Fruit fly (Drosophila melanogaster) whole organism, embryonic: ENCODE data around the gene CG4313.

Experiments
- Atf6 ChIP-seq: fragments of 200-800 bp; sonication (Bioruptor generic); IDR thresholded peaks from 2 replicates; pipeline ENCODE4 v1.3.6; 2022; ENCODE audit warnings: missing biosample characterization, missing genetic modification characterization
- CG1024 ChIP-seq: fragments of 200-800 bp; sonication (Bioruptor generic); IDR thresholded peaks from 2 replicates; pipeline ENCODE4 v1.3.6; 2022; ENCODE audit warnings: missing biosample characterization, missing genetic modification characterization
- CG10462 ChIP-seq: fragments of 200-800 bp; sonication (Bioruptor generic); optimal IDR thresholded peaks from 2 replicates; lab custom pipeline; 2016; ENCODE audit warnings: missing biosample characterization, missing genetic modification characterization
- CG14014 ChIP-seq: fragments of 200-800 bp; sonication (Bioruptor generic); IDR thresholded peaks from 2 replicates; pipeline ENCODE4 v1.3.6; 2022; ENCODE audit warnings: missing biosample characterization, missing genetic modification characterization
- CG14441 ChIP-seq: fragments of 200-800 bp; sonication (Bioruptor generic); IDR thresholded peaks from 2 replicates; pipeline ENCODE4 v1.3.6; 2022; ENCODE audit warnings: missing biosample characterization, missing genetic modification characterization
- CG14965 ChIP-seq: fragments of 200-800 bp; sonication (Bioruptor generic); optimal IDR thresholded peaks from 2 replicates; lab custom pipeline; 2016; ENCODE audit warnings: missing biosample characterization, missing genetic modification characterization, borderline replicate concordance
- CG15479 ChIP-seq: fragments of 200-800 bp; sonication (Bioruptor generic); optimal IDR thresholded peaks from 3 replicates; lab custom pipeline; 2019; ENCODE audit warnings: missing biosample characterization, mild to moderate bottlenecking, missing genetic modification characterization, moderate library complexity
- CG17359 ChIP-seq: fragments of 200-800 bp; sonication (Bioruptor generic); optimal IDR thresholded peaks from 3 replicates; lab custom pipeline; 2018; ENCODE audit warnings: missing biosample characterization, mild to moderate bottlenecking, missing genetic modification characterization, moderate library complexity
- CG17385 ChIP-seq: fragments of 200-800 bp; sonication (Bioruptor generic); optimal IDR thresholded peaks from 3 replicates; lab custom pipeline; 2018; ENCODE audit warnings: missing biosample characterization, mild to moderate bottlenecking, missing genetic modification characterization
- CG18599 ChIP-seq: fragments of 200-800 bp; sonication (Bioruptor generic); optimal IDR thresholded peaks from 3 replicates; lab custom pipeline; 2017; ENCODE audit warnings: missing biosample characterization, missing genetic modification characterization, mild to moderate bottlenecking, moderate library complexity, missing genetic modification reagents
- CG2712 ChIP-seq: fragments of 200-800 bp; optimal IDR thresholded peaks from 3 replicates; lab custom pipeline; 2019; ENCODE audit warnings: missing biosample characterization, mild to moderate bottlenecking, missing genetic modification characterization, moderate library complexity
- CG31365 ChIP-seq: fragments of 200-800 bp; sonication (Bioruptor generic); optimal IDR thresholded peaks from 2 replicates; lab custom pipeline; 2018; ENCODE audit warnings: missing biosample characterization, mild to moderate bottlenecking, missing genetic modification characterization
- CG3163 ChIP-seq: fragments of 200-800 bp; sonication (Bioruptor generic); optimal IDR thresholded peaks from 3 replicates; lab custom pipeline; 2016; ENCODE audit warnings: missing biosample characterization, missing genetic modification characterization
- CG3407 ChIP-seq: fragments of 200-800 bp; sonication (Bioruptor generic); optimal IDR thresholded peaks from 2 replicates; lab custom pipeline; 2018; ENCODE audit warnings: missing biosample characterization, mild to moderate bottlenecking, missing genetic modification characterization
- CG34422 ChIP-seq: fragments of 200-800 bp; sonication (Bioruptor generic); IDR thresholded peaks from 3 replicates; pipeline ENCODE4 v1.3.6; 2022; ENCODE audit warnings: missing biosample characterization, missing genetic modification characterization
- CG6765 ChIP-seq: fragments of 200-800 bp; sonication (Bioruptor generic); optimal IDR thresholded peaks from 3 replicates; lab custom pipeline; 2017; ENCODE audit warnings: missing biosample characterization, mild to moderate bottlenecking, missing genetic modification characterization
- CG8388 ChIP-seq: fragments of 200-800 bp; sonication (Bioruptor generic); optimal IDR thresholded peaks from 2 replicates; lab custom pipeline; 2019; ENCODE audit warnings: missing biosample characterization, mild to moderate bottlenecking, missing genetic modification characterization, moderate library complexity
- CG8765 ChIP-seq: fragments of 200-800 bp; sonication (Bioruptor generic); IDR thresholded peaks from 2 replicates; pipeline ENCODE4 v1.3.6; 2022; ENCODE audit warnings: missing biosample characterization, missing genetic modification characterization
- CG9727 ChIP-seq: fragments of 200-800 bp; sonication (Bioruptor generic); optimal IDR thresholded peaks from 3 replicates; lab custom pipeline; 2017; ENCODE audit warnings: missing biosample characterization, mild to moderate bottlenecking, missing genetic modification characterization
- CoRest ChIP-seq: fragments of 200-800 bp; sonication (Bioruptor generic); optimal IDR thresholded peaks from 3 replicates; lab custom pipeline; 2018; ENCODE audit warnings: missing biosample characterization, mild to moderate bottlenecking, missing genetic modification characterization, moderate library complexity
- Dll ChIP-seq: fragments of 200-800 bp; sonication (Bioruptor generic); IDR thresholded peaks from 4 replicates; pipeline ENCODE4 v1.3.6; 2022; ENCODE audit warnings: missing biosample characterization, missing genetic modification characterization; ENCODE audit not compliant: partially characterized antibody
- Elba2 ChIP-seq: fragments of 200-800 bp; sonication (Bioruptor generic); optimal IDR thresholded peaks from 3 replicates; lab custom pipeline; 2016; ENCODE audit warnings: missing biosample characterization, missing genetic modification characterization
- Fer1 ChIP-seq: fragments of 200-800 bp; sonication (Bioruptor generic); optimal IDR thresholded peaks from 2 replicates; lab custom pipeline; 2017; ENCODE audit warnings: missing biosample characterization, mild to moderate bottlenecking, missing genetic modification characterization
- Fer3 ChIP-seq: fragments of 200-800 bp; sonication (Bioruptor generic); optimal IDR thresholded peaks from 2 replicates; lab custom pipeline; 2018; ENCODE audit warnings: missing biosample characterization, mild to moderate bottlenecking, missing genetic modification characterization, moderate library complexity
- Six4 ChIP-seq: fragments of 200-800 bp; sonication (Bioruptor generic); optimal IDR thresholded peaks from 2 replicates; lab custom pipeline; 2016; ENCODE audit warnings: missing biosample characterization, missing genetic modification characterization
- Sry-δ ChIP-seq: fragments of 200-800 bp; sonication (Bioruptor generic); optimal IDR thresholded peaks from 2 replicates; lab custom pipeline; 2016; ENCODE audit warnings: missing biosample characterization, missing genetic modification characterization
- ash1 ChIP-seq: fragments of 200-800 bp; sonication (Bioruptor generic); optimal IDR thresholded peaks from 2 replicates; lab custom pipeline; 2018; ENCODE audit warnings: missing biosample characterization, mild to moderate bottlenecking, missing genetic modification characterization
- bcd ChIP-seq: fragments of 200-800 bp; sonication (Bioruptor generic); optimal IDR thresholded peaks from 2 replicates; lab custom pipeline; 2017; ENCODE audit warnings: missing biosample characterization, mild to moderate bottlenecking, missing genetic modification characterization
- ci ChIP-seq: fragments of 200-800 bp; sonication (Bioruptor generic); IDR thresholded peaks from 3 replicates; pipeline ENCODE4 v1.3.6; 2022; ENCODE audit warnings: missing biosample characterization, missing genetic modification characterization
- crp ChIP-seq, 2 experiments: fragments of 200-800 bp; sonication (Bioruptor generic); optimal IDR thresholded peaks; 2 replicates in 1 of 2; 3 replicates in 1 of 2; lab custom pipeline; 2017; ENCODE audit warnings: missing biosample characterization in 2 of 2, missing genetic modification characterization in 2 of 2, mild to moderate bottlenecking in 1 of 2, moderate library complexity in 1 of 2
- dati ChIP-seq: fragments of 200-800 bp; sonication (Bioruptor generic); IDR thresholded peaks from 2 replicates; pipeline ENCODE4 v1.3.6; 2022; ENCODE audit warnings: missing biosample characterization, missing genetic modification characterization
- ems ChIP-seq: fragments of 200-800 bp; sonication (Bioruptor generic); optimal IDR thresholded peaks from 3 replicates; lab custom pipeline; 2016; ENCODE audit warnings: missing biosample characterization, missing genetic modification characterization
- esg ChIP-seq: fragments of 200-800 bp; sonication (Bioruptor generic); conservative IDR thresholded peaks from 2 replicates; pipeline ENCODE4 v1.3.6; 2022; ENCODE audit warnings: missing biosample characterization, missing genetic modification characterization
- eve ChIP-seq, 2 experiments: fragments of >200 bp; optimal IDR thresholded peaks; 2 replicates each; lab custom pipeline; 2017; ENCODE audit warnings: missing biosample characterization in 2 of 2, missing genetic modification characterization in 2 of 2
- gce ChIP-seq: fragments of 200-800 bp; sonication (Bioruptor generic); IDR thresholded peaks from 3 replicates; pipeline ENCODE4 v1.3.6; 2022; ENCODE audit warnings: missing biosample characterization, missing genetic modification characterization
- gem ChIP-seq: fragments of 200-800 bp; sonication (Bioruptor generic); optimal IDR thresholded peaks from 2 replicates; lab custom pipeline; 2019; ENCODE audit warnings: missing biosample characterization, mild to moderate bottlenecking, missing genetic modification characterization, moderate library complexity
- gfzf ChIP-seq: fragments of 200-800 bp; sonication (Bioruptor generic); optimal IDR thresholded peaks from 2 replicates; lab custom pipeline; 2016; ENCODE audit warnings: missing biosample characterization, mild to moderate bottlenecking, missing genetic modification characterization, moderate library complexity
- grn ChIP-seq: fragments of 200-800 bp; sonication (Bioruptor generic); optimal IDR thresholded peaks from 3 replicates; lab custom pipeline; 2017; ENCODE audit warnings: missing biosample characterization, missing genetic modification characterization
- lov ChIP-seq, 2 experiments: fragments of 200-800 bp in 1 of 2; fragments of >200 bp in 1 of 2; sonication (Bioruptor generic) in 1 of 2; IDR thresholded peaks in 1 of 2; optimal IDR thresholded peaks in 1 of 2; 2 replicates in 1 of 2; 3 replicates in 1 of 2; pipeline versions ENCODE4 v1.3.6 to Lab custom; 2017 to 2022; ENCODE audit warnings: missing biosample characterization in 1 of 2, missing genetic modification characterization in 1 of 2
- onecut ChIP-seq: fragments of 200-800 bp; sonication (Bioruptor generic); IDR thresholded peaks from 2 replicates; pipeline ENCODE4 v1.3.6; 2022; ENCODE audit warnings: missing biosample characterization, missing genetic modification characterization
- phol ChIP-seq: fragments of 200-800 bp; sonication (Bioruptor generic); optimal IDR thresholded peaks from 3 replicates; lab custom pipeline; 2018; ENCODE audit warnings: missing biosample characterization, mild to moderate bottlenecking, missing genetic modification characterization, moderate library complexity
- sima ChIP-seq: fragments of 200-800 bp; sonication (Bioruptor generic); optimal IDR thresholded peaks from 2 replicates; lab custom pipeline; 2016; ENCODE audit warnings: missing biosample characterization, missing genetic modification characterization
- slp2 ChIP-seq: fragments of 200-800 bp; sonication (Bioruptor generic); optimal IDR thresholded peaks from 2 replicates; lab custom pipeline; 2016; ENCODE audit warnings: missing biosample characterization, missing genetic modification characterization
- sna ChIP-seq: fragments of 200-800 bp; sonication (Bioruptor generic); IDR thresholded peaks from 2 replicates; pipeline ENCODE4 v1.3.6; 2022; ENCODE audit warnings: missing biosample characterization, missing genetic modification characterization; ENCODE audit not compliant: partially characterized antibody
- tgo ChIP-seq: fragments of 200-800 bp; sonication (Bioruptor generic); IDR thresholded peaks from 3 replicates; pipeline ENCODE4 v1.3.6; 2022; ENCODE audit warnings: missing biosample characterization, missing genetic modification characterization
- tll ChIP-seq, 2 experiments: fragments of 200-800 bp in 1 of 2; fragments of >200 bp in 1 of 2; sonication (Bioruptor generic) in 1 of 2; optimal IDR thresholded peaks; 2 replicates each; lab custom pipeline; 2017 to 2019; ENCODE audit warnings: missing biosample characterization in 2 of 2, missing genetic modification characterization in 2 of 2, mild to moderate bottlenecking in 1 of 2, moderate library complexity in 1 of 2
- trem ChIP-seq: fragments of 200-800 bp; optimal IDR thresholded peaks from 3 replicates; lab custom pipeline; 2019; ENCODE audit warnings: missing biosample characterization, mild to moderate bottlenecking, missing genetic modification characterization, moderate library complexity
- zen ChIP-seq: fragments of 200-800 bp; sonication (Bioruptor generic); optimal IDR thresholded peaks from 3 replicates; lab custom pipeline; 2018; ENCODE audit warnings: missing biosample characterization, mild to moderate bottlenecking, missing genetic modification characterization, moderate library complexity

The CG4313 gene

DNA sequence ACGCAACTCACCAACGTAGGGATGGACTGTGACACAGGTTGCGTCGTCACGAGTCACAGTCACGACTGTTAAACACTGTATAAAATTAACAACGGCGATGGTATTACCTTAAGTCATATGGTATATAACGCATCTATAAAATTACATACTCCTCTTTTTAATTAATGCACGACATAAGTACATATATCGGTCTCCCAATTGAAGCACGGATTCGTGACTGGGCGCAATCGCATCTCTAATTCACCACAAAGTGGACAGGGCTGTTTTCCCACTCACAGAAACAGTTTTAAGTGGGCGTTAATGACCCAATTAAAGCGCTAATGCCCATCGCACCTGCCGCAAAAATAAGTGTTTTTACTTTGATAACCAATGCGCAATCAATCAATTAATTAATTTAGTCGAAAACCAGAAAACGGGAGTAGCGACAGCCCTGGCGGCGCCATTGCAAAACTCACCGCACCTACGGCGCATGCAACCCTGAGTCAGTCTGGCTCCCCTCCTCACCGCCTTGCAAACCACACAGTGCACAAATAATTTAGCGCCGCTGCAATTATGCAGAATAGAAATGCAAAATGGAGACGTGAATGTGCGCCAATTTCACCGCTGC is at the start of gene CG4313 (continued):
- peak; percentile 82 for TF ChIP-seq phol (tag; lab: Kevin White, UChicago)
- TF ChIP-seq tgo (GFP tag; lab: Robert Waterston, UW), result peak; percentile 70
- TF ChIP-seq crp (GFP tag; optimal IDR thresholded peaks at IDR 0.05; lab: Kevin White, UChicago), result peak in 1 of 2 experiments; percentile 10
- peak; percentile 49; the same call in 1 of the 3 replicates for TF ChIP-seq ci
- peak; percentile 66 for TF ChIP-seq ems (GFP tag; lab: Kevin White, UChicago)
- TF ChIP-seq CG9727, result peak; percentile 70
- no peak for TF ChIP-seq CG15479 (GFP tag; lab: Kevin White, UChicago)
- no peak for TF ChIP-seq CG6765
- no peak for TF ChIP-seq ash1 (GFP tag; lab: Kevin White, UChicago)
- TF ChIP-seq slp2 (GFP tag; lab: Kevin White, UChicago), result peak; percentile 60
- TF ChIP-seq CG34422 (GFP tag; lab: Robert Waterston, UW), result peak; percentile 55; the same call in 2 of the 3 replicates
- TF ChIP-seq tll (GFP tag; optimal IDR thresholded peaks at IDR 0.05; lab: Kevin White, UChicago), result peak in 1 of 2 experiments; percentile 34
- TF ChIP-seq CG14441 (GFP tag; lab: Robert Waterston, UW), result peak; percentile 48; the same call in 1 of the 2 replicates
- TF ChIP-seq gfzf, result peak; percentile 22
- peak; percentile 39 for TF ChIP-seq CG8388 (GFP tag; lab: Kevin White, UChicago)
- TF ChIP-seq dati, result no peak
- no peak for TF ChIP-seq CG31365
- peak; percentile 31 for TF ChIP-seq CG17359 (tag; lab: Kevin White, UChicago)
- TF ChIP-seq CG14014 (GFP tag; lab: Robert Waterston, UW), result peak; percentile 76
- peak; percentile 29 for TF ChIP-seq CG3163 (GFP tag; lab: Kevin White, UChicago)
- no peak for TF ChIP-seq Elba2 (GFP tag; lab: Kevin White, UChicago)
- peak; percentile 72 for TF ChIP-seq Fer3 (tag; lab: Kevin White, UChicago)
- no peak for TF ChIP-seq lov (optimal IDR thresholded peaks at IDR 0.05; lab: Kevin White, UChicago)
- 0 out of 3 replicates have a peak, but pooled peaks have one; percentile 41 for TF ChIP-seq lov (GFP tag; IDR thresholded peaks at IDR 0.05; lab: Robert Waterston, UW)
- peak; percentile 74 for TF ChIP-seq gem (tag; lab: Kevin White, UChicago)
- TF ChIP-seq trem, result peak; percentile 92
- TF ChIP-seq CG1024 (GFP tag; lab: Robert Waterston, UW), result peak; percentile 36; the same call in 1 of the 2 replicates
- peak; percentile 76 for TF ChIP-seq CoRest (tag; lab: Kevin White, UChicago)
- peak; percentile 34; the same call in 1 of the 2 replicates for TF ChIP-seq esg (GFP tag; lab: Robert Waterston, UW)
- TF ChIP-seq CG14965 (GFP tag; lab: Kevin White, UChicago), result no peak
- peak; percentile 63 for TF ChIP-seq Fer1 (GFP tag; lab: Kevin White, UChicago)
- TF ChIP-seq CG17385 (GFP tag; lab: Kevin White, UChicago), result peak; percentile 44
- TF ChIP-seq eve (GFP tag; optimal IDR thresholded peaks at IDR 0.05; lab: Kevin White, UChicago), result no peak
- peak; percentile 71 for TF ChIP-seq CG2712 (tag; lab: Kevin White, UChicago)
- no peak for TF ChIP-seq onecut (GFP tag; lab: Robert Waterston, UW)
- peak; percentile 83 for TF ChIP-seq sna (GFP tag; lab: Robert Waterston, UW)
- no peak for TF ChIP-seq sima (GFP tag; lab: Kevin White, UChicago)
- TF ChIP-seq Atf6 (GFP tag; lab: Robert Waterston, UW), result peak; percentile 55; the same call in 1 of the 2 replicates
- no peak for TF ChIP-seq CG10462
- peak; percentile 95 for TF ChIP-seq Dll (GFP tag; lab: Robert Waterston, UW)
- peak; percentile 58 for TF ChIP-seq Six4
- TF ChIP-seq Sry-δ (GFP tag; lab: Kevin White, UChicago), result peak; percentile 88
- TF ChIP-seq CG18599, result peak; percentile 54
- peak; percentile 41 for TF ChIP-seq zen (tag; lab: Kevin White, UChicago)
- no peak for TF ChIP-seq grn (GFP tag; lab: Kevin White, UChicago)
- peak; percentile 68 for TF ChIP-seq bcd (GFP tag; lab: Kevin White, UChicago)
- peak; percentile 46; the same call in 1 of the 2 replicates for TF ChIP-seq CG8765
- peak; percentile 26 for TF ChIP-seq CG3407 (GFP tag; lab: Kevin White, UChicago)
- 0 out of 3 replicates have a peak, but pooled peaks have one; percentile 30 for TF ChIP-seq gce (GFP tag; lab: Robert Waterston, UW)
